Fruit fly (Drosophila melanogaster) whole organism, larva: ENCODE data around the gene corn.

ENCODE experiments used
- noc ChIP-seq: fragments of 200-800 bp; sonication (Bioruptor generic); optimal IDR thresholded peaks from 3 replicates; lab custom pipeline; 2019; ENCODE audit warnings: missing biosample characterization, mild to moderate bottlenecking, missing genetic modification characterization, moderate library complexity

The corn gene

DNA sequence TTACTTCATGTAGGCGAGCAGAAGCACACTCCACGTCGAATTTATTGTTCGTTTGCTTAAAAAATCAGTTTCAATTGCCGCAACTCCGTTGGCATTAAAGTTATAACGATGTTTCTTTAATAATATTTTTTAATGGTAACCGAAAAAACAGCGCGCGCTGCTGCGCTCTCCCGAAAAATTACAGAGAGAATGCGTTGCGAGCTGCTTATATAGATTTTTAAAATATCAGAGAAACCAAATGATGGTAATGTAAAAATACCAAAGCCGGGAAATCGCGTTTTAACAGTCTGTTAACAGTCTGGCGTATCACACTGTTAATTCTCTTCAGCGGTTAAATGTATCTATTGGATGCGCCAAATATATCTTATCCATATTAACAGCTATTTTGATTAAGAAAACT lies at the start of gene corn:
Gene corn, minus strand, starts transcription at position 184 of the 400 bp plus-strand sequence.
- TF ChIP-seq noc (tag; lab: Kevin White, UChicago) = no peak

DNA sequence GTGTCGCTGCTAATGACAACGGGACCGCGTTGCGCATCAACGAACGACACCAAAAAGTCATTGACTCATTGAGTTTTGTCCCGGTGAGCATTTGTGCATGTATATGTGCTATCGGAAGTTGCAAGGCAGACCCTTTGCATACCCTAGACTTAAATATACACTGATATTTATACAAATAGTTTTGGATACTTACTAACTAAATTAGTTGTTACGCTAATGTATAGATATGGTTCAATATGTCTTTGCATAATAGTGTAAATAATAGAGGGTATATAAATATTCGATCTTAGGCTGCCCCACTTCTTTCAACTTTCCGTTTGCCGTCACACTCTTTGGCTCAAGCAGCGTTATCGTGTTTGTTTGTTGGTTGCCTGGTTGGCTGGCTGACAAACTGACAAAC lies 34.3 kb upstream of the corn start:
- TF ChIP-seq noc (tag; lab: Kevin White, UChicago) = no peak

DNA sequence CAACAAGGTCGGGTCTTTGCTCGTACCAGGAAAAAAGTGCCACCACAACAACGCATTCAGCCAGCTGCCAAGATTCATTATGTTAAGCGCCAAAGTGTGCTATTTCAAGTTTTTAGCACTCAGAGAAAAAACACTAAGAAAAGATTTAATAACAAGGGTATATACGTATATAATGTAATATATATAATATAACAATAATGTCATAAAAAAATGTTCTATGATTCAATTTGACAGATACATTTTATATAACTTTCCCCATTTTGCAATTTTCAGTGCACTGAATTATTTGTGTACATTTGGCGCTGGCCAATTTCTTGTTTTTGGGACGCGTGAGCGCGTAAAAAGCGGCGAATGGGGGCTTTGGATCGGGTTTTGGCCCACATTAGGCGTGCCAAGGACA lies 33.6 kb upstream of the corn start:
- TF ChIP-seq noc (tag; lab: Kevin White, UChicago) = no peak

DNA sequence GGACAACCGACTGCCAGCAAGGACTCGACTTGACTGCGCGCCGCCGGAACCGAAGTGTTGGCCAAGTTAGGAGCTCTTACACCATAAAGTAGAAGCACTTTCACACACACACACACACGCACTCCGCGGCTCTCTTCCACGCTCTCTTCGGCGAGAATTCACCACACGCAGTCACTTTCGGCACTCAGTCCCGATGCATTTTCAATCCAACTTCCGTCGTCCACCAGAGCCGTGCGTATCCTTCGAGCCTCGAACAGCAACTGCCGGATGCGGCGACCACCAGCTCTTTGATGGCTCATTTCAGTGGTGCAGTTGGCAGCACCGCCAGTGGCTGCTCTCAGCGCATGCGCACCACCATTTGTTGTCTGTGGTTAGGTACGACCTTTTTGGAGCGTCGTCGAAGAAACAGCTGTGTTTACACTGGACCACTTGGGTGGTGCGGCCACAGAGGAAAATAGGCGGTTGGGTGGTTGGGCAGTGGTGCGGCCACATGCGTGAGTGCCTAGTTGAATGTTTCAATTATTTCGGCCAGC lies 32.9 kb upstream of the corn start, which contains the start of gene Dscam2:
Gene Dscam2, minus strand, starts transcription at position 264 of the 533 bp plus-strand sequence.
- no peak for TF ChIP-seq noc (tag; lab: Kevin White, UChicago)

dm6 chr3L:7184739-7185488 lies 28.0 kb upstream of the corn start:
- no peak for TF ChIP-seq noc (tag; lab: Kevin White, UChicago)

- no peak for TF ChIP-seq noc (tag; lab: Kevin White, UChicago)
Observed at dm6 chr3L:7161924-7162323, 5.1 kb upstream of the corn start.

dm6 chr3L:7161310-7161709 lies 4.4 kb upstream of the corn start:
- no peak for TF ChIP-seq noc (tag; lab: Kevin White, UChicago)

dm6 chr3L:7157713-7158112 lies 840 bp upstream of the corn start, which contains the start of gene CG8620:
Gene CG8620, plus strand, starts transcription at chr3L:7158099.
- no peak for TF ChIP-seq noc (tag; lab: Kevin White, UChicago)

DNA sequence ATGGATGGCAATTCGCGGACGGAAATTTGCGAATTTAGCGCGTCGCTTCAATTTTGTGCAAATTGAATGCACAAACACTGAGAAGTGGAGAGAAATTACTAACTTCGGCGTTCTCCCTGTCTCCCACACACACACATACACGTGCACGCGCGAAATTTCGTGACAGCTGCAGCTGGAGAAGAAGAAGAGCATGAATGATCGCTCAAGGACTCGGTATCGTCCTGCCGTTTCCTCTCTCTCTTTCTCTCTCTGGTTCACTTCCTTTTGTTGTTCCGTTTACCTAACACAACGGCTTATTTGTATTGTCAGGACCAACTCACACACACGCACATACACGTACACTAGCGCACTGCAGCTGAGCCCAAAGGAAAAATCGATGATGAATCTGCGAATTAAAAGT lies 634 bp downstream of the corn start:
- no peak for TF ChIP-seq noc (tag; lab: Kevin White, UChicago)

- TF ChIP-seq noc (tag; lab: Kevin White, UChicago) = peak; percentile 25
Observed at dm6 chr3L:7155522-7155978, 1.3 kb downstream of the corn start.

- TF ChIP-seq noc (tag; lab: Kevin White, UChicago) = no peak
Observed at dm6 chr3L:7154249-7154648, 2.6 kb downstream of the corn start.

DNA sequence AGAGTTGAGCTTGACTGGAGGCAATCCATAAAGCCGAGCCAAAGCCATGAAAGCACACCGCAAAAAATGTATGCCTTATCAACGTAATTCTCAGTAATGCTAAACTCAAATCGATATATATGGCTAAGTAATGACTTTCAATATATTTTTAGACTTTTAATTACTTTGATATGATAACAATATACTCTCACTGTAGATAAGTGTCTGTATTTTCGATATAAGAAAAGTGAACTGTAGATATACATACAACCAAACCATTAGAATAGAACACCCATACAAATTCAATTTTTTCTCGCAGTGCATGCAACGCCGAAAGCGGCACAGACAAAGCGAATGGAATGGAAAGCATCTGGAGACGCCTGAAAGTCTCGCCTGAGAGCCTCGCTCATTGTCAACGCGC lies 3.2 kb downstream of the corn start:
- peak; percentile 9 for TF ChIP-seq noc (tag; lab: Kevin White, UChicago)

DNA sequence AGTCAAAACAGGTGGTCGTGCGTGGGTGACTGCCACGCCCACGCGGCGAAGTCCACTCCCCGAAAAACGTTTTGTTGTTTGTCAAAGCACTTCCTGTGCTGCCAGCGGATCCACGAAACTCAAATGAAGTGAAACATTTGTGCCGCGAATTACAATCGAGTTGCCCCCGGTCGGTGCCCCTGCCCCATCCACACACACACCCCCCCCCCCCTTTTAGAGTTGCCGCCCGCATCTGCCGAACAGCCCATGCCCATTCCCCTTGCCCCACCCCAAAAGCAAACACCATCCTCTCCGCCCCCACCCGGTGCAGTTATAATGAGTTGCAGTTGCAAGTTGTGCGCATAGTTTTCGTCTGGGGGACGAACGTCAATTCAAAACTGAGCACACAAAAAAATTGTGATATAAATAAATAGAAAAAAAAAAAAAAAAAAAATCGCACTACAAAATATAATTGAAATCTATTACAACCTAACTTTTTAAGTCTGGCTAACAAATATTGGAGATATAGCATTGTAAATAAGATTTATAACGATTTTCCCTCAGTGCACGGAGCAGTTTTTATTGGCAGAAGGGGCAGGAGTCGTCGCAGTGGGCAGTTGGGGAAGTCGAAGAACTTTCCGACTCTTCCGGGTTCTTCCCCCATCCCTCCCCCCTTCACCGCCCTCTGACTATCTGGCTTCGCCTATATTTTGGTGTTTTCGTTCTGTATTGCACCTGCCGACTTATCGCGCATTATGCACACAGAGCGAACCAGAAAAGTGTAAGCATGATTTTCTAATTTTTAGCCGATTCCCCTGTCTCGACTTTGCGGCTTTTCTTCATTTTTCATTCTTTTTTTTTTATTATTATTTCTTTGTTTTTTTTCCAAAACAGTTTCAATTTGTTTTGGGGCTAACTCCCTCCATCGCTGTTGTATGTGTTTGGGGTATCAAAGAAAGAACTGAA lies 5.1 kb downstream of the corn start:
- no peak for TF ChIP-seq noc (tag; lab: Kevin White, UChicago)

- TF ChIP-seq noc (tag; lab: Kevin White, UChicago) = no peak
Observed at dm6 chr3L:7150850-7151249, 6.0 kb downstream of the corn start.

DNA sequence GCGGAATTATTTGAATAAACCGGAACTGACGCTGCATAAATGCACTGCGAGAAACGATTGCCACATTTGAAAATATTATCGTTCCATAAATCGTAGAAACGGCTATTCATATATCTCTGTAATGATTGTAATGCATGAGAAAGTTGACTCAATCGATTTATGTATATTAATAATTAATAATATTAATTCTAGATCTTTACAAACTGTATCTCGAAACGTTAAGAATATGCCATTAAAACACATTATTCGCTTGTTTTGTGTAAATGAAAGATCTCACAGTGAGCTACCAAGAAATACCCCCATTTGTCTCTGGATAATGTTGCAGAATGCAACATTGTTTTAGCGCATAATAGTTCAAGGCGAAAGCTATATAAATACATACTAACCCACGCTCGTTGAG lies 7.0 kb downstream of the corn start:
- TF ChIP-seq noc (tag; lab: Kevin White, UChicago) = no peak

DNA sequence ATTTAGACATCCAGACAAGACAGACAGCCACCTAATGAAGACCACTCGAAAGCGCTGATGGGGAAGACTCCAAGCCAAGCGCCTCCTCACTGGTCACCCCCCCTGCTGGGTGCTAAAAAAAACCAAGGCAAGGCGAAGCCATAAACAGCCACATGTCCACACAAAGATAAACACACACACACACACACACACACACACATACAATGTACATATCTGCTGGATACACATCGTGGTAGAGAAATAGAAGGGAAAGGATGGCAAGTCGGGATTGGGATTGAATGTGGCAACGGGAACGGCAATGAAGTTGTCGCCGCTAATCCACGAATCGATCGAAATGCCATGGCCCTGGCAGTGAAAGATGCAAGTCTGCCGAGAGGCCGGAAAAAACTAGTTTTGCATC lies 7.5 kb downstream of the corn start:
- no peak for TF ChIP-seq noc (tag; lab: Kevin White, UChicago)
